Worm (Caenorhabditis elegans): Measurements from ENCODE around the gene odr-1.
A peak's percentile ranks its signal among the peaks of the same experiment; 100 is the strongest.

DNA sequence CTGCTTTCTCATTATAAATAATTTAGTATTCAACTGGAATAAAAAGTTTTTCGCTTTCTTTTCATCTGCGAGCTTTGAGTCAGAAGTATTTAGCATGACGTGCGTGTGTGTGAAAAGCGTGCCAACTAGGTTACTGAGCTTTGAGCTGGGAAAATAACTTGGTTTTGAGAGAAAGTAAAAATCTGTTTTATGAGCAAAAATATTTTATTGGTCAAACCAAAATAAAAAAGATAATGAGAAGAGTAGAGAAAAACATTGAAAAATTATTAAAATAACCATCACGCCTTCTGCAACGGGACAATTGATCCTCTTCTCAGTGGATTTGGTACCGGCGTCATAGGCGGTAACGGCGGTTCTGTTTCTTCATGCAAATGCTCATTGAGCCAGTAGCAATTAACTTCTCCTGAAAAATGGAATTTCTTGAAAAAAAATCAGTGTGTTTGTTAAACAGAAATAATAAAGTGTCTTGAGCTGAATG is 6.2 kb downstream of the odr-1 start:
- TF ChIP-seq skn-1 (tag; optimal IDR thresholded peaks at IDR 0.05) = no peak
- TF ChIP-seq nhr-10 (tag; optimal IDR thresholded peaks at IDR 0.05) = no peak
- TF ChIP-seq unc-39 (tag; optimal IDR thresholded peaks at IDR 0.05) = no peak
- TF ChIP-seq ama-1 (optimal IDR thresholded peaks at IDR 0.05) = peak; percentile 78
- no peak for TF ChIP-seq elt-1 (tag; optimal IDR thresholded peaks at IDR 0.05)
- TF ChIP-seq F13H6.1 (tag; optimal IDR thresholded peaks at IDR 0.05) = no peak
- TF ChIP-seq ceh-82 (tag; optimal IDR thresholded peaks at IDR 0.05) = no peak
- no peak for TF ChIP-seq nhr-77 (tag; optimal IDR thresholded peaks at IDR 0.05)
- no peak for TF ChIP-seq aly-2 (tag; optimal IDR thresholded peaks at IDR 0.05)
- TF ChIP-seq sem-4 (tag; optimal IDR thresholded peaks at IDR 0.05) = no peak
- no peak for TF ChIP-seq elt-3 (tag; optimal IDR thresholded peaks at IDR 0.05)
- TF ChIP-seq nhr-11 (tag; optimal IDR thresholded peaks at IDR 0.05) = no peak
- TF ChIP-seq snpc-4 (tag; optimal IDR thresholded peaks at IDR 0.05) = no peak
